Worm (Caenorhabditis elegans) whole organism, dauer: Measurements from ENCODE around the gene bcl-11.

ENCODE experiments used
- unc-62 ChIP-seq: sonication (generic microtip); optimal IDR thresholded peaks from 2 replicates; lab custom pipeline; 2017; ENCODE audit warnings: missing biosample characterization, missing genetic modification reagents, missing genetic modification characterization

bcl-11 gene

DNA sequence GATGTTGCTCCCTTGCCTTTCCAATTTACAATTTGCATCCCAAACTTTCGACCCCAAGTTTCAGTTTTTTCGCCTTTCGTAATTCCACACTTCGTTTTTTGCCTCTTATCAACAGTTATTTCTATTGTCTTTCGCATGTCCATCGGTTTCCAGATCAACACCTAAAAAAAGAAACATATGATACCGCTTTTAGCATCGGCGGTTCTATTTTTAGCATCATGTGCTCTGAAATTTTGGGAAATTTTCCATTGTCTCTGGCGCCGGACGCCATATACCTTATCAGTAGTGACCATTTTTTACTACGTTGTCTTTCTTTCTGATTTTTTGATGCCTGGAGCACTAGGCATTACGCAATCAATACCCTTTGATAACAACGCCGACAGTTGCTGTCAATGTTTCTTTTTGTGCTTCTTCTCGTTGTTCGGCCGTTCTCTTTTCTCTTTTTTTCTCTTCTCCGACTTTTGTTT, at the start of gene bcl-11:
Gene bcl-11 (plus strand): TSS at position 51 of the 467 bp plus-strand sequence.
- TF ChIP-seq unc-62 (GFP tag; lab: Kevin White, UChicago) = no peak

DNA sequence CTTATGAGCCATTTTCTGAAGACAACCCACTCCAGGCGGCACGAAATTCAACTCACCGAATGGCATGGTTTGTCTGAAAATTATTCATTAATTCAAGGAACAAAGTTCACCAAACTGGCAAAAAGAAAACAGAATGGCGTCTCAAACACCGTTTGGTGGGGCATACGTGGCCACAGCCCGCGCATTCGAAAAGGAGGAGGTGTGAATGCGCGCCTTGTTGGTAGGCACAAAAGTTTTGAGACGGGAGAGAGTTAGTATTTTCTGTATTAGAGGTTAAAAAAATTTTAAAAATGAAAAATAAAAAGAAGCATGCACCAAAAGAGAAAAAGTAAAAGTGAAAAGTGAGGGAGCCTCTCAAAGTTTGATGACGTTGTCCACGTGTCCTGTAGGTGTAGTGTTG, 43.9 kb upstream of the bcl-11 start:
- TF ChIP-seq unc-62 (GFP tag; lab: Kevin White, UChicago) = no peak

DNA sequence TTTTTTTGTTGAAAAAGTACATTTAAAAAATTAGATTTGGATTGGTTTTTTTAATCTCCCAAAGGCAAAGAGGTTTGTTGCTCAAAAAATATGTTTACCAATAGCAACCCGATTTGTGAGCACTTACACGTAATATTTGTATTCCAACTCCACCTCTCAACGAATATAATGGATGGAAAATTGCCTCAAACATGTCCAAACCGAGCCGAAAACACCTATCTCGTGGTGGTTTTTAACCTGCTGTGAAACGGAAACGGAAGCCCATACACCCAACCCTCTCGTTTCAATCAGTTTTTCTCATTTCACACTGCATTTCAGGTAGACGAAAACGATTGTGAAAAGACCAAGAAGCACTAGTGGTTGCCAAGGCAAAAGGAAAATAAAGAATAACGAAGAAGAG, 39.2 kb upstream of the bcl-11 start, which contains the start of gene cest-24:
Gene cest-24 (plus strand): TSS at position 301 of the 400 bp plus-strand sequence.
- no peak for TF ChIP-seq unc-62 (GFP tag; lab: Kevin White, UChicago)

DNA sequence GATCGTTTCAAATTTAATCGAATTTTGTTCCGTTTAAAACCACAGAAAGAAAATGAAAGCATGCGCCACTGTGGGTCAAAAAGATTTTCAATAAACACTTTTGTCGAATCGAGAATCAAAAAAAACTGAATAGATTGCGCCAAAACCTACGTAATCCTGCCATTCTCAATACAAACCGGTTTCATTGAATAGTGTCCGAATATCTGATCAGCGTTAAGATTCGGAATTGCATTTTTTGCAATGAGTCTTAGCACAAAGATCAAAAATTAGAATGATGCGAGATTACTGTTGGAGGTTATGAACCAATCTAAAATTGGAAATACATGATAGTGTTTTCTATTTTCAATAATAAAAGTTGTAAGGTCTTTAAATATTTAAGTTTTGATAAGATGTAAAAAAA, 37.9 kb upstream of the bcl-11 start:
- no peak for TF ChIP-seq unc-62 (GFP tag; lab: Kevin White, UChicago)

DNA sequence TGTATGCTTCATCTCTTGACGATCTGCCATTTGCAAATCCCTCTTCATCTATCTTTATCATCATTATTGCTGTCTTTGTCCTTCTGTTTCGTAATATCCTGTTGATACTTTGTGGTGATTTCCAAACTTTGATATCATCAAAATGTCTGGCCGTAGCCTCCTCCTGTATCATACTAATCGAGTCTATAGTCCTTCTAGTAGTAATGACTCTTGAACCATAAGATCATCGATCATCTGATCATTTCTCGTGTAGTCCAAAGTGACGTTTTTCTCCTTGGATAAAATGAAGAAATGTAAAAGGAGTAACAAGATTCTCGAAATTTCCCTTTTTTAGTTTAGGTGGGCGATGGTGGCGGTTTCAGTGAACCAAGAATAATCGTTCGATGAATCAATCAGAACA, 36.5 kb upstream of the bcl-11 start:
- TF ChIP-seq unc-62 (GFP tag; lab: Kevin White, UChicago) = no peak

DNA sequence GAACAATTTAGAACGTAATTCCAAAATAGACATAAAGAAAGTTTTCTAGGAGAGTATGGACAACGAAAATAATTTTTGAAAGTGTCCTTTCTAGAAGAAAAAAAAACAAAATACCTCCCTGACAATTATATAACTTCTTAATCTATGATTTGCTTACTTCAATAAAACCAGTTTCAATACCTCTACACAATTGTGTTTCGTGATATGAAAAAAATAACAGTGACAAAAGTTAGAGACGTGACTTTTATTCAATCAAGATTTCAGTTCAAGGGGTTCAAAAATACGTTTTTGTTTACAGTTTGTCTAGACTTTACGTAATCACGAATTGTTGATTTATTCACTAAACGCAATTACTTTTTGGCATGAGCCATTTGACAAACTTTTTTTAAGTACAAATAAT, 34.5 kb upstream of the bcl-11 start:
- no peak for TF ChIP-seq unc-62 (GFP tag; lab: Kevin White, UChicago)

DNA sequence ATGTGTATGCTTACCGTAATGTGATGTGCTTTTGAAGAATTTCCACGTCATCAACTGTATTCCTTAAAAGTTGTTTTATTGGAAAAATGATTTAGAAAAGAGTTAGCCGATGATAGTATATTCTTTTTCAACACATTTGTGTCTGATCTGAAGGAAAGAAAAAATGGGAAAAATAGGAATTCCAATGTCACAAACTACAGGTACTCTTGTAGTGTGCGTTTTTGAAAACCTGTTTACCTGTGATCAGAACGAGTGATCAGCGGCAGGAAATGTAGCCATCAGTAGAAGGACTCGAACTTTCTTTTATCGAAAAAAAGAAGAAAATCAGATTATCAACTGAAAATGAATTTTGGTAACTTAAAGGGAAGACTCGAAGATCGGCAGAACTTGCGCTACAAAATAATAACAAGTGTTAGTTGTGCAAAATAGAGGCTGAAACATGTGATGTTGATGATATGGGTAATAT, 34.1 kb upstream of the bcl-11 start, which contains the start of gene T28C12.15:
Gene T28C12.15 (minus strand): TSS at position 51 of the 466 bp plus-strand sequence.
- no peak for TF ChIP-seq unc-62 (GFP tag; lab: Kevin White, UChicago)

DNA sequence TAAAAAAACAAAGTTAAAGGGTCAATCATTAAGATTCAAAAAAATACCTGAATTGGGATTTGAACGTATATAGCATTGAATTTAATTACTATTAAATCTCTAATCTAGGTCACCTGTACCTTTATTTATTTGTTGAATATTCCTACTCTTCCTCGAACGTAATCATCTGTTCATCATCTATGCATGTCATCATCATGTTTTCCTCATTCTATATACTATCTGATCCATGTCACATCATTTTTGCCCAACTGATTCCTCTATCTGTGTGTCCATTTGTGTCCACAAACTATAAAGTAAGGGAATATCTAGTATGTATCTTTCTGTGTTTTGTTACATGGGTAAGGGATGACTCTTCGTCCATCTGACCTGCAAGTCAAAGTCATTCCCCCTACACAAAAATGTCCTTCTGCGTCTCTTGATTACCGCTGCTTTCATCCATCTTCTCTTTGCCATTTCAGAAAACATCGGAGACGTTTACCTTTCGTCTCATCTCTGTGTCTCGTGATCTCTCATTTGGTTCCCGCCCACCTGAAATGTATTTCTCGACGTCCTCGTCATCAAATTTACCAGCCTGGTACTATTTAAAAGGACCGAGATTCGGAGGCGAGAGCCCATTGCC, 33.0 kb upstream of the bcl-11 start:
- TF ChIP-seq unc-62 (GFP tag; lab: Kevin White, UChicago) = no peak

DNA sequence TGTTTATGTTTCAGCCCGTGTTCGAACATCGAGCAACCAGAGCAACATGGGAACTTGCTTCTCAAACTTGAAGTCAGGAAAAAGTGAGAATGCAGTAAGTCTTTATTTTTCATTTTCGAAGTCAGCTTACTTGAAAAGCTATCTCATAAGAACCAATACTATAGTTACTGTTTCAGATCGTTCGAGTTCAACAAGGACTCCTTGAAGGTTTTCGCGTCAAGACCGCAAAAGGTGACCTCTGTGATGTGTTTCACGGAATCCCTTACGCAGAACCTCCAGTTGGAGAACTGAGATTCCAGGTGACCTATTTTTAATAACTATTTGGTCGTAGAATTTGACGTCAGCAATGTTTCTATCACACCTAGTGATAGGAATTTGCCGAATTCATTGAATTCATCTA, 32.2 kb upstream of the bcl-11 start:
- TF ChIP-seq unc-62 (GFP tag; lab: Kevin White, UChicago) = no peak

DNA sequence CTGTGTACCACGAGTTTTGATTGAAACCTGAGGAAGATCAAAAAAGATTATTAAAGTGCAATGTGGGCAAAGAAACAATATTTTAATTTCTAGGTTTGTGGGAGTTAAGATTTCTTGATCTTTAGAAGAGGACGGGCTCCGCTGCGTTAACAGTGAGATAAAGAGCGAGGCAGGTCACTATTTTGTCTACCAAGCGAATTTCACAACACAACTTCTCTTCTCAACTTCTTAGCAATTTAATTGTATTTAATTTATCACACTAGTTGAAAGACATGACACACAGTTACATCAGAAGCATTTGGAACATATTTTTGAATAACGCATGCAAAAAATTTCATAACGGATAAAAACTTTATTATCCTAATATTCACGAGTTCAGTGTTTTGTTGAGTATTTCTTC, 29.4 kb upstream of the bcl-11 start:
- no peak for TF ChIP-seq unc-62 (GFP tag; lab: Kevin White, UChicago)

DNA sequence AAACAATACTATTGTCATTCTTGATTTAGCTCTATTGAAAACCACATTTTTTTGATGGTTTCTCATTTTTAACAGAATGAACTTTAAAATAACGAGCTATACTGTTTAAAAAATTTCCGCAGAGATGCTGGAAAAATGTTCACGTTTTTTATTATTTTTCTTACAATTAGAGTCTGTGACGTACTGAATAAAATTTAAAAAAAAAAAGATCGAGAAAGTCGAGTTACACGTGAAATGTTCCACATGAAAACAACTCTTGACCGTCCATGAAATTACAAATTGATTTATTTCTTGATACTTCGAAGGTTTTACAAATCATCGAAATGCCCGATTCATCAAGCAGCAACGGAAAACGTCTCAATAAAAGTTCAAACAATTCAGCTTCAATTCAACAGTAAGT, 28.8 kb upstream of the bcl-11 start, which contains the start of gene fbxa-202:
Gene fbxa-202 (plus strand): TSS at position 301 of the 400 bp plus-strand sequence.
- TF ChIP-seq unc-62 (GFP tag; lab: Kevin White, UChicago) = no peak

DNA sequence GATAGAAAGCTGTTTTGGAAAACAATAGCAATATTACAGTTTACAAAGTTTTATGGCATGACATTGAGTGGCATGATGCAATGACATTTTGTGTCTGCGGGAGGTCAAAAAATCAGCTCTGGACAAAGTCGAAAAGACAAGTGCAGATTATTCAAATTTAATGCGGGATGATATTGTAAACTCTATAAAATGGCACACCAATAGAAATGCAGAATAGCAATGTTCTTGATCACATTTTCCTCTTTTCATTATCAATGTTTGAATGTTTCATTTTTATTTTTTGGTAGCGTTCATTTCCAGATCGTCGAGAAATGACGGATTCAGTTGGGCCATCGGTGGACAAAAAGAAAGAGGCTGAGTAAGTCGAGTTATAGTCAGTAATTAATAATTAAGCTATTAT, 26.9 kb upstream of the bcl-11 start, which contains the start of gene T28C12.2:
Gene T28C12.2 (plus strand): TSS at position 301 of the 400 bp plus-strand sequence.
- no peak for TF ChIP-seq unc-62 (GFP tag; lab: Kevin White, UChicago)

DNA sequence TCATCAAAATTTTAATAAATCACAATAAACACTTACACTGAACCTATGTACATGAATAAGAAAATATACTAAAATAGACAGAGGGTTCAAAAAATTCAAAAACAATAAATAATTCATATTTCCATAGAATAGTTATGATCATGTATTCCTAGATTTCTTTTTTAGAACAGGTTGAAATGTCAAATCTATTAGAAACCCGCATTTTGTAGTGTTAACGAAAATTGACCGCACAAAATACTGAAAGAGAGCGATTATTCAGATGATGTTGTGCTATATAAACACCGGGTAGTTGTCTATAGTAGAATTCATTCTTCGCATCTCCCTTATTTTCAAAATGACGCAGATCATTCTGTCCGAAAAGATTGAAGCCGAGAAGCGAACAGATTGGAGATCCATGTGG, 24.2 kb upstream of the bcl-11 start, which contains the start of gene T28C12.1:
Gene T28C12.1 (plus strand): TSS at position 301 of the 400 bp plus-strand sequence.
- no peak for TF ChIP-seq unc-62 (GFP tag; lab: Kevin White, UChicago)

DNA sequence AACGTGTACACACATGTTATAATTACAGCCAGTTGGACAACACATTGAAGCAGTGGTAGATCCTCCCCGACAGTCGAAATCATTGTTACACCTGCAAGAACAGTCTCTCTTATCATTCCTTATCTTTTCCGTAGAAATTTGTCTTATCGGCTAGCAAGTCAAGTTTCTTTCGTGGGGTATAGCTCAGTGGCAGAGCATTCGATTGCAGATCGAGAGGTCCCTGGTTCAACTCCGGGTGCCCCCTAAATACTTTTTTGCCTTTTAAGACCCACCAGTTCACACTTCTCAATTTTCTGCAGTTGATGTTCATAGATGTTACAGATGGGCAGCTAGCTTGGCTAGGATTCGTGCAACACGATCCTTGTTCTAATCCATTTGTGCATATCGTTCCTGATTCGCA, 20.6 kb upstream of the bcl-11 start:
- TF ChIP-seq unc-62 (GFP tag; lab: Kevin White, UChicago) = no peak

DNA sequence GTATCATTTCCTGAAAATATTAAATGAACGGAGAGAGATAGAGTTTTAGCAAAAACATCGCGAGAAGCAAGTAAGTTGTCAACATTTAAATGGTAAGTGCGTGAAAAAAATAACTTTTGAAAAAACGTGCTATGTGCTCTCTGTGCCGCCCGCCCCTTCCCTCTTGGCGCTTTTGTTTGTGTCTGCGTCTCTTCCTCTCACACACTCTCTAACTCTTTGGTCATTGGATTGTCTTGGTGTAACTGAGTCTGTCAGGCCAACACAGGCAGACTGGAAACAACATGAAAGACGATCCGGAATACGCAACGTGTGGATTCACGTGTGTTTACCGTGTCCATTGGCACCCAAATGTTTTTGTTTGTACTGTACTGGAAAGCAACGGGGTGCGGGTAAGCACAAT, 19.7 kb upstream of the bcl-11 start, which contains the start of gene T28C12.6:
Gene T28C12.6 (minus strand): TSS at position 12 of the 400 bp plus-strand sequence.
- no peak for TF ChIP-seq unc-62 (GFP tag; lab: Kevin White, UChicago)

DNA sequence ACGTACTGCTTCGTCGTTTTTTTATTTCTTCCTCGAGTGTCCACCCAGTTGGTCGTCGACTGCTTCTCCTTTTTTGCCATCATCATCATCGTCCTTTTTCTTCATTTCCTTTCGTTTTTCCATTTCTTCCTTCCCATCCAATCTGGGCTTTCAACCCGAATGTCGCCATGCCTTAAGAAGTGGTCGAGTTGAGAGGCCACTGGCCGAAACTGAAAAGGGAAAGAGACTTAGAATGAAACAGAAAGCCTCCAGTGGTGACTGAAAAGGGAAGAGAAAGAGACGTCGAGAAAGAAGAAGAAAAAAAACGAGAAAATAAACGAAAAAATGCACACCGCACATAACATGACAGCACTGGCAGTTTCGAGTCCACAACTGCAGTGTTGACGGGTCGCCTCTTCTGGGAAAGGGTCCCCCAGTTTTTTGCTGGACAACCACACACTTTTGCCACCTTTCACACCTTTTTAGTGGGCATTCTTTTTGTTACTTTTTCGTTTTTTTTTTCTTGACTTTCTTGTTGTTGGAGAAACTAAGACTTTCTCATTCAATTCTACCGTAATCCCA, 14.7 kb upstream of the bcl-11 start:
- TF ChIP-seq unc-62 (GFP tag; lab: Kevin White, UChicago) = no peak
